Worm (Caenorhabditis elegans) whole organism, L4 larva: ENCODE results near the gene H04D03.2.
A peak's percentile ranks its signal among the peaks of the same experiment; 100 is the strongest.

Experiments
- F10B5.3 ChIP-seq: sonication (generic microtip); optimal IDR thresholded peaks from 2 replicates; lab custom pipeline; 2016; ENCODE audit warnings: mild to moderate bottlenecking, missing genetic modification characterization, missing compliant biosample characterization
- F44E2.7 ChIP-seq: fragments of 200-800 bp; sonication (Bioruptor generic); IDR thresholded peaks from 2 replicates; pipeline ENCODE4 v2.1.2; 2022; ENCODE audit warnings: missing genetic modification characterization, missing compliant biosample characterization
- F49E8.2 ChIP-seq: sonication (generic microtip); optimal IDR thresholded peaks from 2 replicates; lab custom pipeline; 2016; ENCODE audit warnings: missing compliant biosample characterization, mild to moderate bottlenecking, missing genetic modification characterization, borderline replicate concordance
- R02D3.7 ChIP-seq: fragments of 150-350 bp; sonication (generic microtip); optimal IDR thresholded peaks from 3 replicates; lab custom pipeline; 2014; ENCODE audit warnings: missing biosample characterization, missing genetic modification characterization
- Y105C5A.15 ChIP-seq: fragments of 200-800 bp; sonication (Bioruptor generic); IDR thresholded peaks from 2 replicates; pipeline ENCODE4 v1.3.6; 2022; ENCODE audit warnings: missing genetic modification characterization, missing compliant biosample characterization
- Y48G9A.11 ChIP-seq: fragments of 200-800 bp; sonication (Bioruptor generic); IDR thresholded peaks from 2 replicates; pipeline ENCODE4 v1.3.6; 2022; ENCODE audit warnings: missing genetic modification reagents, missing genetic modification characterization, missing compliant biosample characterization
- ZK337.2 ChIP-seq: fragments of 200-800 bp; sonication (Bioruptor generic); IDR thresholded peaks from 2 replicates; pipeline ENCODE4 v1.3.6; 2022; ENCODE audit warnings: missing genetic modification reagents, missing genetic modification characterization, missing compliant biosample characterization
- aha-1 ChIP-seq: fragments of 150-350 bp; peaks from one replicate; lab custom pipeline; 2014; ENCODE audit warnings: missing biosample characterization, missing genetic modification characterization
- attf-4 ChIP-seq: sonication (generic microtip); optimal IDR thresholded peaks from 3 replicates; lab custom pipeline; 2017; ENCODE audit warnings: missing biosample characterization, missing genetic modification characterization
- ceh-28 ChIP-seq: fragments of 150-350 bp; optimal IDR thresholded peaks from 2 replicates; lab custom pipeline; 2014; ENCODE audit warnings: missing biosample characterization, missing genetic modification reagents, missing genetic modification characterization
- ceh-32 ChIP-seq: sonication (generic microtip); optimal IDR thresholded peaks from 2 replicates; lab custom pipeline; 2016; ENCODE audit warnings: mild to moderate bottlenecking, missing genetic modification characterization, missing compliant biosample characterization; ENCODE audit not compliant: poor library complexity
- ceh-44 ChIP-seq: fragments of 200-800 bp; sonication (Bioruptor generic); IDR thresholded peaks from 2 replicates; pipeline ENCODE4 v1.3.6; 2022; ENCODE audit warnings: missing genetic modification reagents, missing genetic modification characterization, missing compliant biosample characterization
- ceh-62 ChIP-seq: sonication (generic microtip); optimal IDR thresholded peaks from 2 replicates; lab custom pipeline; 2017; ENCODE audit warnings: missing biosample characterization, missing genetic modification characterization
- ceh-82 ChIP-seq: sonication (generic microtip); optimal IDR thresholded peaks from 2 replicates; lab custom pipeline; 2017; ENCODE audit warnings: missing biosample characterization, missing genetic modification characterization
- cey-2 ChIP-seq: sonication (generic microtip); optimal IDR thresholded peaks from 3 replicates; lab custom pipeline; 2017; ENCODE audit warnings: missing genetic modification characterization, mild to moderate bottlenecking, missing compliant biosample characterization, antibody characterized with exemption, borderline replicate concordance; ENCODE audit not compliant: insufficient read depth
- ctbp-1 ChIP-seq: fragments of 200-800 bp; sonication (Bioruptor generic); IDR thresholded peaks from 2 replicates; pipeline ENCODE4 v1.3.6; 2022; ENCODE audit warnings: missing genetic modification reagents, missing genetic modification characterization, missing compliant biosample characterization
- dmd-6 ChIP-seq: fragments of 200-800 bp; sonication (Bioruptor generic); IDR thresholded peaks from 2 replicates; pipeline ENCODE4 v1.3.6; 2022; ENCODE audit warnings: missing genetic modification reagents, missing genetic modification characterization, missing compliant biosample characterization
- dmd-8 ChIP-seq: fragments of 200-800 bp; sonication (Bioruptor generic); IDR thresholded peaks from 2 replicates; pipeline ENCODE4 v1.3.6; 2022; ENCODE audit warnings: missing genetic modification characterization, missing compliant biosample characterization
- duxl-1 ChIP-seq: sonication (generic microtip); optimal IDR thresholded peaks from 2 replicates; lab custom pipeline; 2016; ENCODE audit warnings: mild to moderate bottlenecking, missing genetic modification characterization, moderate library complexity, missing compliant biosample characterization; ENCODE audit not compliant: poor library complexity
- egl-27 ChIP-seq: sonication (generic microtip); optimal IDR thresholded peaks from 3 replicates; lab custom pipeline; 2017; ENCODE audit warnings: missing biosample characterization, missing genetic modification reagents, missing genetic modification characterization
- egl-43 ChIP-seq: fragments of 200-800 bp; sonication (Bioruptor generic); IDR thresholded peaks from 2 replicates; pipeline ENCODE4 v1.3.6; 2022; ENCODE audit warnings: missing genetic modification reagents, missing genetic modification characterization, missing compliant biosample characterization
- hlh-11 ChIP-seq: fragments of 200-800 bp; sonication (Bioruptor generic); optimal IDR thresholded peaks from 2 replicates; lab custom pipeline; 2018; ENCODE audit warnings: mild to moderate bottlenecking, missing genetic modification characterization, missing compliant biosample characterization
- lim-7 ChIP-seq: fragments of 200-800 bp; sonication (Bioruptor generic); IDR thresholded peaks from 2 replicates; pipeline ENCODE4 v1.3.6; 2022; ENCODE audit warnings: missing genetic modification characterization, missing compliant biosample characterization
- lin-13 ChIP-seq: fragments of 150-350 bp; optimal IDR thresholded peaks from 2 replicates; lab custom pipeline; 2014; ENCODE audit warnings: missing biosample characterization, missing genetic modification reagents, missing genetic modification characterization
- lin-29 ChIP-seq: fragments of 200-800 bp; sonication (Bioruptor generic); IDR thresholded peaks from 2 replicates; pipeline ENCODE4 v1.3.6; 2022; ENCODE audit warnings: missing genetic modification reagents, missing genetic modification characterization, missing compliant biosample characterization
- lir-3 ChIP-seq: sonication (generic microtip); optimal IDR thresholded peaks from 2 replicates; lab custom pipeline; 2016; ENCODE audit warnings: mild to moderate bottlenecking, missing genetic modification characterization, missing compliant biosample characterization
- madf-9 ChIP-seq: fragments of 200-800 bp; sonication (Bioruptor generic); conservative IDR thresholded peaks from 2 replicates; pipeline ENCODE4 v1.3.6; 2022; ENCODE audit warnings: missing genetic modification reagents, missing genetic modification characterization, missing compliant biosample characterization
- mdt-29 ChIP-seq: fragments of 200-800 bp; sonication (Bioruptor generic); IDR thresholded peaks from 2 replicates; pipeline ENCODE4 v1.3.6; 2022; ENCODE audit warnings: missing genetic modification reagents, missing genetic modification characterization, missing compliant biosample characterization
- mxl-3 ChIP-seq: fragments of 200-800 bp; sonication (Bioruptor generic); optimal IDR thresholded peaks from 2 replicates; lab custom pipeline; 2018; ENCODE audit warnings: mild to moderate bottlenecking, missing genetic modification characterization, missing compliant biosample characterization
- nhr-10 ChIP-seq: fragments of 150-350 bp; optimal IDR thresholded peaks from 2 replicates; lab custom pipeline; 2014; ENCODE audit warnings: missing biosample characterization, missing genetic modification characterization
- nhr-102 ChIP-seq: sonication (generic microtip); optimal IDR thresholded peaks from 2 replicates; lab custom pipeline; 2016; ENCODE audit warnings: mild to moderate bottlenecking, missing genetic modification characterization, moderate library complexity, missing compliant biosample characterization
- nhr-11 ChIP-seq: fragments of 150-350 bp; optimal IDR thresholded peaks from 2 replicates; lab custom pipeline; 2014; ENCODE audit warnings: missing biosample characterization, missing genetic modification characterization
- nhr-25 ChIP-seq: sonication (generic microtip); optimal IDR thresholded peaks from 2 replicates; lab custom pipeline; 2017; ENCODE audit warnings: missing genetic modification characterization, mild to moderate bottlenecking, missing compliant biosample characterization, antibody characterized with exemption, moderate library complexity, borderline replicate concordance; ENCODE audit not compliant: insufficient read depth
- nhr-28 ChIP-seq: fragments of 150-350 bp; optimal IDR thresholded peaks from 2 replicates; lab custom pipeline; 2014; ENCODE audit warnings: missing biosample characterization, missing genetic modification characterization
- nhr-41 ChIP-seq: fragments of 200-800 bp; sonication (Bioruptor generic); IDR thresholded peaks from 2 replicates; pipeline ENCODE4 v1.3.6; 2022; ENCODE audit warnings: missing genetic modification reagents, missing genetic modification characterization, missing compliant biosample characterization
- nhr-42 ChIP-seq: fragments of 200-800 bp; sonication (Bioruptor generic); IDR thresholded peaks from 2 replicates; pipeline ENCODE4 v1.3.6; 2022; ENCODE audit warnings: missing genetic modification characterization, missing compliant biosample characterization
- nhr-6 ChIP-seq: fragments of 150-350 bp; optimal IDR thresholded peaks from 2 replicates; lab custom pipeline; 2014; ENCODE audit warnings: missing biosample characterization, missing genetic modification characterization
- nhr-77 ChIP-seq: fragments of 150-350 bp; optimal IDR thresholded peaks from 2 replicates; lab custom pipeline; 2014; ENCODE audit warnings: missing biosample characterization, missing genetic modification characterization
- php-3 ChIP-seq: fragments of 200-800 bp; sonication (Bioruptor generic); IDR thresholded peaks from 2 replicates; pipeline ENCODE4 v1.3.6; 2022; ENCODE audit warnings: missing genetic modification reagents, missing genetic modification characterization, missing compliant biosample characterization
- rbr-2 ChIP-seq: sonication (generic microtip); optimal IDR thresholded peaks from 2 replicates; lab custom pipeline; 2016; ENCODE audit warnings: missing genotype, missing genetic modification characterization, missing compliant biosample characterization
- saeg-2 ChIP-seq: fragments of 200-800 bp; sonication (Bioruptor generic); IDR thresholded peaks from 2 replicates; pipeline ENCODE4 v1.3.6; 2022; ENCODE audit warnings: missing genetic modification reagents, missing genetic modification characterization, missing compliant biosample characterization
- sdz-12 ChIP-seq: fragments of 200-800 bp; sonication (Bioruptor generic); optimal IDR thresholded peaks from 2 replicates; lab custom pipeline; 2018; ENCODE audit warnings: mild to moderate bottlenecking, missing genetic modification characterization, missing compliant biosample characterization
- set-16 ChIP-seq: fragments of 200-800 bp; sonication (Bioruptor generic); IDR thresholded peaks from 2 replicates; pipeline ENCODE4 v1.3.6; 2022; ENCODE audit warnings: missing genetic modification reagents, missing genetic modification characterization, missing compliant biosample characterization
- spr-3 ChIP-seq: fragments of 200-800 bp; sonication (Bioruptor generic); optimal IDR thresholded peaks from 2 replicates; lab custom pipeline; 2018; ENCODE audit warnings: mild to moderate bottlenecking, missing genetic modification characterization, missing compliant biosample characterization
- tag-97 ChIP-seq: fragments of 200-800 bp; sonication (Bioruptor generic); IDR thresholded peaks from 2 replicates; pipeline ENCODE4 v1.3.6; 2022; ENCODE audit warnings: missing genetic modification characterization, missing compliant biosample characterization
- tra-1 ChIP-seq: fragments of 200-800 bp; sonication (Bioruptor generic); IDR thresholded peaks from 2 replicates; pipeline ENCODE4 v1.3.6; 2022; ENCODE audit warnings: missing genetic modification reagents, missing genetic modification characterization, missing compliant biosample characterization
- unc-62 ChIP-seq, 3 experiments: fragments of 150-350 bp in 1 of 3; sonication (generic microtip); optimal IDR thresholded peaks in 2 of 3; peaks in 1 of 3; 1 replicate in 1 of 3; 2 replicates in 2 of 3; lab custom pipeline; 2014 to 2017; ENCODE audit warnings: missing biosample characterization in 3 of 3, missing genetic modification characterization in 3 of 3, missing genetic modification reagents in 3 of 3, missing genotype in 1 of 3
- zag-1 ChIP-seq: fragments of 150-350 bp; optimal IDR thresholded peaks from 2 replicates; lab custom pipeline; 2014; ENCODE audit warnings: missing biosample characterization, missing genetic modification characterization
- zfp-3 ChIP-seq: fragments of 200-800 bp; sonication (Bioruptor generic); conservative IDR thresholded peaks from 2 replicates; pipeline ENCODE4 v1.3.6; 2022; ENCODE audit warnings: missing genetic modification reagents, missing genetic modification characterization, missing compliant biosample characterization
- ztf-11 ChIP-seq: fragments of 150-350 bp; optimal IDR thresholded peaks from 2 replicates; lab custom pipeline; 2014; ENCODE audit warnings: missing biosample characterization, missing genetic modification characterization

H04D03.2 gene

DNA sequence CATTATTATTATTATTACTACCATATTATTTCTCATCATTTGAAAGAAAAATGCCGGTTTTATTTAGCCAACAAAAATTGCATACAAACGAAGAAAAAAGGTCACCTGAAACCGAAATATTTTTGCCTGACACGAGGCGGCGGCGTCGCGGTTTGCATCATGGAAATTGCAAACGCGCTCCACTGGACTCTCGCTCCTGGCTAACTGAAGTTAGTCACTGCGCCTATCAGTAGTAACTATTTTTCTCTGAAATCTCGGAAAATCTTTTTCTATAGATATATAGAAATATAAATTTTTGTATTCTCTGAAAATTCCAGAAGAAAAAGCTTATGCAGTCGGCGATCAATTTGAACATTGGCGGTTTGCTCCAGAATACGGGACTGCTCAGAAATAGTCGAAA, 26.4 kb downstream of the H04D03.2 start, which contains the start of gene ymel-1 (continued):
- TF ChIP-seq set-16 (GFP tag; lab: Robert Waterston, UW), result no peak
- TF ChIP-seq spr-3 (GFP tag; lab: Kevin White, UChicago), result no peak
- no peak for TF ChIP-seq ctbp-1 (GFP tag; lab: Robert Waterston, UW)
- no peak for TF ChIP-seq lim-7 (GFP tag; lab: Robert Waterston, UW)
- TF ChIP-seq lir-3 (tag; lab: Kevin White, UChicago), result no peak
- no peak for TF ChIP-seq sdz-12 (GFP tag; lab: Kevin White, UChicago)
- no peak for TF ChIP-seq tra-1
- no peak for TF ChIP-seq madf-9
- TF ChIP-seq nhr-25, result no peak
- TF ChIP-seq hlh-11 (tag; lab: Kevin White, UChicago), result peak; percentile 47
- no peak for TF ChIP-seq ceh-62 (tag; lab: Kevin White, UChicago)
- TF ChIP-seq nhr-28, result no peak
- no peak for TF ChIP-seq nhr-6
- TF ChIP-seq tag-97, result no peak
- no peak for TF ChIP-seq ceh-44 (GFP tag; lab: Robert Waterston, UW)
- no peak for TF ChIP-seq lin-29
- no peak for TF ChIP-seq nhr-10
- TF ChIP-seq mxl-3 (GFP tag; lab: Kevin White, UChicago), result no peak

DNA sequence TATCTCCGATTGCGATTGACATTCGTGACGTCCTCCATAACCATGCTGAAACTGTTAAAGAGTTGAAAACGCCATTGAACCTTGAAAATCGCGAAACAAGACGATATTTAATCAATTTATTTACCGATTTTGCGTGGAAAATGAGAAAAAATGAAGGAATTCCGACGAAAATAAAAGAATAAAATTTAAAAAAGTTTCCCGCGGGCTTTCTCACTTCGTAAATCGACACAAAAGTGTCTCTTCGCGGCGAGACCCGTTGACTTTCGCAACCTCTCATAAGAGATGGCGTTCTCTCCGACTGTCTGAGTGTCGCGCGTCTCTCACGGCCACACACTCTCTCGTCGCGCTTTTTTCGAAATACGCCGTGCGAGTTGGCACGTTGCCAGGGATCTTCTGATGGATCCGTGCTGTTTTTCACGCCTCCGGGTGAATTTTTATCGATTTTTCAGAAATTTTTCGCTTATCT, 35.0 kb downstream of the H04D03.2 start, which contains the start of gene hat-1:
hat-1 (minus strand) TSS at position 51 of the 466 bp plus-strand sequence.
- peak; percentile 25 for TF ChIP-seq ceh-28 (tag; lab: Kevin White, UChicago)
- peak; percentile 88 for TF ChIP-seq mdt-29 (GFP tag; lab: Robert Waterston, UW)
- TF ChIP-seq cey-2 (tag; lab: Kevin White, UChicago), result no peak
- TF ChIP-seq R02D3.7 (tag; lab: Kevin White, UChicago), result peak; percentile 91
- TF ChIP-seq nhr-42 (GFP tag; lab: Robert Waterston, UW), result peak; percentile 93
- peak in 1 of 2 experiments; percentile 39 for TF ChIP-seq unc-62 (GFP tag; optimal IDR thresholded peaks at IDR 0.05 in 1 of 2; lab: Kevin White, UChicago)
- no peak for TF ChIP-seq unc-62 (tag; optimal IDR thresholded peaks at IDR 0.05; lab: Kevin White, UChicago)
- peak; percentile 96 for TF ChIP-seq hlh-11 (tag; lab: Kevin White, UChicago)
- peak; percentile 89 for TF ChIP-seq duxl-1 (tag; lab: Kevin White, UChicago)
- no peak for TF ChIP-seq F44E2.7 (GFP tag; lab: Robert Waterston, UW)
- peak; percentile 93 for TF ChIP-seq saeg-2 (GFP tag; lab: Robert Waterston, UW)
- peak; percentile 73; the same call in 1 of the 2 replicates for TF ChIP-seq nhr-41
- TF ChIP-seq egl-43 (GFP tag; lab: Robert Waterston, UW), result peak; percentile 93
- TF ChIP-seq zag-1, result no peak
- no peak for TF ChIP-seq ztf-11 (tag; lab: Kevin White, UChicago)
- TF ChIP-seq attf-4 (tag; lab: Kevin White, UChicago), result no peak
- TF ChIP-seq zfp-3 (GFP tag; lab: Robert Waterston, UW), result peak; percentile 90
- TF ChIP-seq F10B5.3 (tag; lab: Kevin White, UChicago), result peak; percentile 75
- peak; percentile 94 for TF ChIP-seq lin-13 (GFP tag; lab: Kevin White, UChicago)
- TF ChIP-seq ceh-32 (tag; lab: Kevin White, UChicago), result peak; percentile 37
- TF ChIP-seq nhr-77 (tag; lab: Kevin White, UChicago), result peak; percentile 85
- TF ChIP-seq nhr-11 (tag; lab: Kevin White, UChicago), result peak; percentile 93
- no peak for TF ChIP-seq ceh-82 (tag; lab: Kevin White, UChicago)
- TF ChIP-seq sdz-12 (GFP tag; lab: Kevin White, UChicago), result no peak
- TF ChIP-seq aha-1 (tag; lab: Kevin White, UChicago), result peak; percentile 99
- TF ChIP-seq dmd-6 (GFP tag; lab: Robert Waterston, UW), result peak; percentile 93
- peak; percentile 75 for TF ChIP-seq Y48G9A.11
- peak; percentile 92 for TF ChIP-seq F49E8.2 (tag; lab: Kevin White, UChicago)
- TF ChIP-seq egl-27 (tag; lab: Kevin White, UChicago), result no peak
- TF ChIP-seq ZK337.2 (GFP tag; lab: Robert Waterston, UW), result no peak
- no peak for TF ChIP-seq Y105C5A.15
- TF ChIP-seq nhr-6, result peak; percentile 93
- peak; percentile 64 for TF ChIP-seq php-3 (GFP tag; lab: Robert Waterston, UW)
- peak; percentile 94 for TF ChIP-seq nhr-102
- TF ChIP-seq dmd-8 (GFP tag; lab: Robert Waterston, UW), result no peak
- peak; percentile 96 for TF ChIP-seq ctbp-1 (GFP tag; lab: Robert Waterston, UW)
- TF ChIP-seq set-16 (GFP tag; lab: Robert Waterston, UW), result peak; percentile 87
- peak; percentile 96 for TF ChIP-seq rbr-2 (tag; lab: Kevin White, UChicago)
